Fruit fly (Drosophila melanogaster) whole organism, embryonic: ENCODE results near the gene ABCB7.
A peak's percentile ranks its signal among the peaks of the same experiment; 100 is the strongest.

Experiments used
- Ada2b ChIP-seq: fragments of 200-800 bp; sonication (Bioruptor generic); IDR thresholded peaks from 2 replicates; pipeline ENCODE4 v1.3.6; 2022; ENCODE audit warnings: missing biosample characterization, missing genetic modification characterization
- CG10209 ChIP-seq: fragments of 200-800 bp; sonication (Bioruptor generic); optimal IDR thresholded peaks from 3 replicates; lab custom pipeline; 2017; ENCODE audit warnings: missing biosample characterization, mild to moderate bottlenecking, missing genetic modification characterization, missing genetic modification reagents
- CG10979 ChIP-seq: fragments of 200-800 bp; sonication (Bioruptor generic); optimal IDR thresholded peaks from 2 replicates; lab custom pipeline; 2018; ENCODE audit warnings: missing biosample characterization, mild to moderate bottlenecking, missing genetic modification characterization, moderate library complexity
- CG11247 ChIP-seq: fragments of 200-800 bp; sonication (Bioruptor generic); IDR thresholded peaks from 2 replicates; pipeline ENCODE4 v1.3.6; 2022; ENCODE audit warnings: missing biosample characterization, missing genetic modification characterization
- CG11695 ChIP-seq: fragments of 200-800 bp; sonication (Bioruptor generic); IDR thresholded peaks from 3 replicates; pipeline ENCODE4 v1.3.6; 2022; ENCODE audit warnings: missing biosample characterization, missing genetic modification characterization
- CG12236 ChIP-seq: fragments of 200-800 bp; sonication (Bioruptor generic); optimal IDR thresholded peaks from 2 replicates; lab custom pipeline; 2016; ENCODE audit warnings: missing biosample characterization, missing genetic modification characterization
- CG12744 ChIP-seq: fragments of 200-800 bp; sonication (Bioruptor generic); optimal IDR thresholded peaks from 2 replicates; lab custom pipeline; 2016; ENCODE audit warnings: missing biosample characterization, missing genetic modification characterization
- CG14014 ChIP-seq: fragments of 200-800 bp; sonication (Bioruptor generic); IDR thresholded peaks from 2 replicates; pipeline ENCODE4 v1.3.6; 2022; ENCODE audit warnings: missing biosample characterization, missing genetic modification characterization
- CG14667 ChIP-seq: fragments of 200-800 bp; sonication (Bioruptor generic); IDR thresholded peaks from 2 replicates; pipeline ENCODE4 v1.3.6; 2022; ENCODE audit warnings: missing biosample characterization, missing genetic modification characterization
- CG14965 ChIP-seq: fragments of 200-800 bp; sonication (Bioruptor generic); optimal IDR thresholded peaks from 2 replicates; lab custom pipeline; 2016; ENCODE audit warnings: missing biosample characterization, missing genetic modification characterization, borderline replicate concordance
- CG1647 ChIP-seq: fragments of 200-800 bp; sonication (Bioruptor generic); optimal IDR thresholded peaks from 3 replicates; lab custom pipeline; 2016; ENCODE audit warnings: missing biosample characterization, missing genetic modification characterization
- CG17328 ChIP-seq: fragments of 200-800 bp; sonication (Bioruptor generic); IDR thresholded peaks from 2 replicates; pipeline ENCODE4 v1.3.6; 2022; ENCODE audit warnings: missing biosample characterization, missing genetic modification characterization
- CG17359 ChIP-seq: fragments of 200-800 bp; sonication (Bioruptor generic); optimal IDR thresholded peaks from 3 replicates; lab custom pipeline; 2018; ENCODE audit warnings: missing biosample characterization, mild to moderate bottlenecking, missing genetic modification characterization, moderate library complexity
- CG18476 ChIP-seq: fragments of 200-800 bp; sonication (Bioruptor generic); optimal IDR thresholded peaks from 2 replicates; lab custom pipeline; 2016; ENCODE audit warnings: missing biosample characterization, mild to moderate bottlenecking, missing genetic modification characterization
- CG2199 ChIP-seq: fragments of 200-800 bp; sonication (Bioruptor generic); IDR thresholded peaks from 3 replicates; pipeline ENCODE4 v1.3.6; 2022; ENCODE audit warnings: missing biosample characterization, missing genetic modification characterization
- CG2875 ChIP-seq: fragments of 200-800 bp; sonication (Bioruptor generic); optimal IDR thresholded peaks from 2 replicates; lab custom pipeline; 2017; ENCODE audit warnings: missing biosample characterization, mild to moderate bottlenecking, missing genetic modification characterization, missing genetic modification reagents
- CG4282 ChIP-seq: fragments of 200-800 bp; sonication (Bioruptor generic); optimal IDR thresholded peaks from 2 replicates; lab custom pipeline; 2016; ENCODE audit warnings: missing biosample characterization, missing genetic modification characterization
- CG6254 ChIP-seq: fragments of 200-800 bp; sonication (Bioruptor generic); optimal IDR thresholded peaks from 3 replicates; lab custom pipeline; 2017; ENCODE audit warnings: mild to moderate bottlenecking, missing biosample characterization, missing genetic modification reagents, missing genetic modification characterization
- CG6654 ChIP-seq: fragments of 200-800 bp; sonication (Bioruptor generic); optimal IDR thresholded peaks from 2 replicates; lab custom pipeline; 2017; ENCODE audit warnings: missing biosample characterization, mild to moderate bottlenecking, missing genetic modification characterization
- CG7963 ChIP-seq: fragments of 200-800 bp; sonication (Bioruptor generic); IDR thresholded peaks from 3 replicates; pipeline ENCODE4 v1.3.6; 2022; ENCODE audit warnings: missing biosample characterization, missing genetic modification characterization; ENCODE audit not compliant: partially characterized antibody
- CG9876 ChIP-seq: fragments of 200-800 bp; sonication (Bioruptor generic); optimal IDR thresholded peaks from 2 replicates; lab custom pipeline; 2016; ENCODE audit warnings: missing biosample characterization, missing genetic modification characterization
- Chrac-16 ChIP-seq: fragments of 200-800 bp; sonication (Bioruptor generic); optimal IDR thresholded peaks from 3 replicates; lab custom pipeline; 2016; ENCODE audit warnings: missing biosample characterization, missing genetic modification characterization
- Dbx ChIP-seq: fragments of 200-800 bp; sonication (Bioruptor generic); IDR thresholded peaks from 3 replicates; pipeline ENCODE4 v1.3.6; 2022; ENCODE audit warnings: missing biosample characterization, missing genetic modification characterization
- H2.0 ChIP-seq: fragments of 200-800 bp; sonication (Bioruptor generic); IDR thresholded peaks from 2 replicates; pipeline ENCODE4 v1.3.6; 2022; ENCODE audit warnings: missing biosample characterization, missing genetic modification characterization
- HmgZ ChIP-seq: fragments of 200-800 bp; sonication (Bioruptor generic); optimal IDR thresholded peaks from 2 replicates; lab custom pipeline; 2018; ENCODE audit warnings: missing biosample characterization, mild to moderate bottlenecking, missing genetic modification characterization
- Max ChIP-seq: fragments of 200-800 bp; sonication (Bioruptor generic); optimal IDR thresholded peaks from 2 replicates; lab custom pipeline; 2016; ENCODE audit warnings: missing biosample characterization, mild to moderate bottlenecking, missing genetic modification characterization
- NC2β ChIP-seq: fragments of 200-800 bp; sonication (Bioruptor generic); optimal IDR thresholded peaks from 2 replicates; lab custom pipeline; 2016; ENCODE audit warnings: missing biosample characterization, missing genetic modification characterization
- Side ChIP-seq: fragments of 200-800 bp; sonication (Bioruptor generic); optimal IDR thresholded peaks from 2 replicates; lab custom pipeline; 2016; ENCODE audit warnings: missing biosample characterization, missing genetic modification characterization
- Xrp1 ChIP-seq: fragments of 200-800 bp; sonication (Bioruptor generic); IDR thresholded peaks from 2 replicates; pipeline ENCODE4 v1.3.6; 2022; ENCODE audit warnings: missing biosample characterization, missing genetic modification characterization
- YL-1 ChIP-seq: fragments of 200-800 bp; sonication (Bioruptor generic); optimal IDR thresholded peaks from 3 replicates; lab custom pipeline; 2017; ENCODE audit warnings: missing biosample characterization, mild to moderate bottlenecking, missing genetic modification characterization
- chm ChIP-seq: fragments of 200-800 bp; sonication (Bioruptor generic); IDR thresholded peaks from 2 replicates; pipeline ENCODE4 v1.3.6; 2022; ENCODE audit warnings: missing biosample characterization, missing genetic modification characterization
- croc ChIP-seq: fragments of 200-800 bp; sonication (Bioruptor generic); conservative IDR thresholded peaks from 3 replicates; pipeline ENCODE4 v1.3.6; 2022; ENCODE audit warnings: missing biosample characterization, missing genetic modification characterization
- dmrt11E ChIP-seq: fragments of 200-800 bp; sonication (Bioruptor generic); optimal IDR thresholded peaks from 3 replicates; lab custom pipeline; 2018; ENCODE audit warnings: missing biosample characterization, mild to moderate bottlenecking, missing genetic modification characterization, moderate library complexity
- fd3F ChIP-seq: fragments of 200-800 bp; sonication (Bioruptor generic); optimal IDR thresholded peaks from 2 replicates; lab custom pipeline; 2018; ENCODE audit warnings: missing biosample characterization, mild to moderate bottlenecking, missing genetic modification characterization, moderate library complexity
- fd64A ChIP-seq: fragments of 200-800 bp; sonication (Bioruptor generic); optimal IDR thresholded peaks from 3 replicates; lab custom pipeline; 2018; ENCODE audit warnings: missing biosample characterization, mild to moderate bottlenecking, missing genetic modification characterization
- gce ChIP-seq: fragments of 200-800 bp; sonication (Bioruptor generic); IDR thresholded peaks from 3 replicates; pipeline ENCODE4 v1.3.6; 2022; ENCODE audit warnings: missing biosample characterization, missing genetic modification characterization
- her ChIP-seq: fragments of 200-800 bp; sonication (Bioruptor generic); optimal IDR thresholded peaks from 2 replicates; lab custom pipeline; 2016; ENCODE audit warnings: missing biosample characterization, missing genetic modification characterization
- jumu ChIP-seq: fragments of 200-800 bp; sonication (Bioruptor generic); optimal IDR thresholded peaks from 3 replicates; lab custom pipeline; 2016; ENCODE audit warnings: missing biosample characterization, missing genetic modification characterization
- knrl ChIP-seq: fragments of 200-800 bp; sonication (Bioruptor generic); IDR thresholded peaks from 3 replicates; pipeline ENCODE4 v1.3.6; 2022; ENCODE audit warnings: missing biosample characterization, missing genetic modification characterization; ENCODE audit not compliant: partially characterized antibody
- mld ChIP-seq: fragments of 200-800 bp; sonication (Bioruptor generic); IDR thresholded peaks from 3 replicates; pipeline ENCODE4 v1.3.6; 2022; ENCODE audit warnings: missing biosample characterization, missing genetic modification characterization; ENCODE audit not compliant: partially characterized antibody
- nerfin-2 ChIP-seq: fragments of 200-800 bp; sonication (Bioruptor generic); IDR thresholded peaks from 2 replicates; pipeline ENCODE4 v1.3.6; 2022; ENCODE audit warnings: missing biosample characterization, missing genetic modification characterization; ENCODE audit not compliant: partially characterized antibody
- prd ChIP-seq, 3 experiments: fragments of >200 bp in 2 of 3; fragments of 200-800 bp in 1 of 3; sonication (Bioruptor generic) in 1 of 3; optimal IDR thresholded peaks in 2 of 3; IDR thresholded peaks in 1 of 3; 2 replicates in 2 of 3; 3 replicates in 1 of 3; pipeline versions ENCODE4 v1.3.6 to Lab custom; 2017 to 2022; ENCODE audit warnings: missing biosample characterization in 1 of 3, missing genetic modification characterization in 1 of 3
- pros ChIP-seq: fragments of 200-800 bp; sonication (Bioruptor generic); optimal IDR thresholded peaks from 3 replicates; lab custom pipeline; 2019; ENCODE audit warnings: missing biosample characterization, mild to moderate bottlenecking, missing genetic modification characterization, moderate library complexity
- pum ChIP-seq: fragments of 200-800 bp; sonication (Bioruptor generic); optimal IDR thresholded peaks from 2 replicates; lab custom pipeline; 2016; ENCODE audit warnings: missing biosample characterization, missing genetic modification characterization
- sisA ChIP-seq: fragments of 200-800 bp; sonication (Bioruptor generic); IDR thresholded peaks from 2 replicates; pipeline ENCODE4 v1.3.6; 2022; ENCODE audit warnings: missing biosample characterization, missing genetic modification characterization
- sr ChIP-seq: fragments of 200-800 bp; sonication (Bioruptor generic); IDR thresholded peaks from 3 replicates; pipeline ENCODE4 v1.3.6; 2022; ENCODE audit warnings: missing biosample characterization, missing genetic modification characterization
- usp ChIP-seq: fragments of >200 bp; optimal IDR thresholded peaks from 2 replicates; lab custom pipeline; 2017; ENCODE audit warnings: missing biosample characterization, missing genetic modification characterization
- vfl ChIP-seq: fragments of 200-800 bp; sonication (Bioruptor generic); optimal IDR thresholded peaks from 2 replicates; lab custom pipeline; 2016; ENCODE audit warnings: missing biosample characterization, missing genetic modification characterization
- vvl ChIP-seq: fragments of 200-800 bp; sonication (Bioruptor generic); IDR thresholded peaks from 2 replicates; pipeline ENCODE4 v1.3.6; 2022; ENCODE audit warnings: missing biosample characterization, missing genetic modification characterization
- zfh2 ChIP-seq: fragments of 200-800 bp; sonication (Bioruptor generic); optimal IDR thresholded peaks from 2 replicates; lab custom pipeline; 2016; ENCODE audit warnings: missing biosample characterization, missing genetic modification characterization

The ABCB7 gene

DNA sequence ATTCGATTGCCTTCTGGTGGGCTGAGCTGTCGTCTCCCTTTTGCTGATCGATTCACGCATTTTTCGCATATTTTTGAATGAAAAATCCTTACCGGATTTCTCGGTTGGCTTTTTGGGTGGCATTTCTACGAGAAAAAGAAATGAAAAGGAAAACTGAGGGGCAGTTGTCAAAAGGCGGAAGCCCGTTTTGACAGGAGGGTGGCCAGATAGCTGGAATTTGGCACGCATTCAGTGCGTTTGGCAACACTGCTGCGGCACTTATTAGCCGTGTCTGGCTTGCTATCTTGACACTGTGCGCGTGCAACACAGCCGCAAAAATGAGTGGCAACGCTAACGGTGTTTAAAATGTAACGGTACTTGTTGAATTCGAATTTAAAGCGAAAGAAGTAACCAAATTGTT lies 50.3 kb downstream of the ABCB7 start, which contains the start of gene RpL23A (continued):
- TF ChIP-seq her = peak; percentile 96
- TF ChIP-seq sisA (GFP tag; lab: Robert Waterston, UW) = peak; percentile 94
- peak; percentile 83 for TF ChIP-seq CG6654 (GFP tag; lab: Kevin White, UChicago)
- TF ChIP-seq CG11695 (GFP tag; lab: Robert Waterston, UW) = peak; percentile 88
- peak; percentile 37; the same call in 1 of the 2 replicates for TF ChIP-seq nerfin-2 (GFP tag; lab: Robert Waterston, UW)
- peak; percentile 96 for TF ChIP-seq jumu (GFP tag; lab: Kevin White, UChicago)
- TF ChIP-seq CG11247 (GFP tag; lab: Robert Waterston, UW) = peak; percentile 97
- peak; percentile 98 for TF ChIP-seq Dbx
- peak; percentile 89 for TF ChIP-seq Chrac-16 (GFP tag; lab: Kevin White, UChicago)
- peak; percentile 97 for TF ChIP-seq CG10209 (GFP tag; lab: Kevin White, UChicago)
- TF ChIP-seq CG12236 = peak; percentile 89
- no peak for TF ChIP-seq usp (GFP tag; lab: Kevin White, UChicago)
- peak; percentile 97 for TF ChIP-seq chm (GFP tag; lab: Robert Waterston, UW)
- peak; percentile 92 for TF ChIP-seq sr (GFP tag; lab: Robert Waterston, UW)
- TF ChIP-seq Xrp1 (GFP tag; lab: Robert Waterston, UW) = peak; percentile 78
- TF ChIP-seq CG7963 (GFP tag; lab: Robert Waterston, UW) = 0 out of 3 replicates have a peak, but pooled peaks have one; percentile 33
- peak; percentile 87 for TF ChIP-seq fd3F (GFP tag; lab: Kevin White, UChicago)
- TF ChIP-seq CG14667 (GFP tag; lab: Robert Waterston, UW) = peak; percentile 85
- peak; percentile 72 for TF ChIP-seq knrl
- TF ChIP-seq CG14014 (GFP tag; lab: Robert Waterston, UW) = peak; percentile 94
- peak; percentile 84 for TF ChIP-seq Ada2b (GFP tag; lab: Robert Waterston, UW)
- peak; percentile 97 for TF ChIP-seq zfh2 (GFP tag; lab: Kevin White, UChicago)
- peak; percentile 91 for TF ChIP-seq fd64A (GFP tag; lab: Kevin White, UChicago)
- TF ChIP-seq croc (GFP tag; lab: Robert Waterston, UW) = peak; percentile 85
- TF ChIP-seq HmgZ (tag; lab: Kevin White, UChicago) = peak; percentile 98
- TF ChIP-seq vvl (GFP tag; lab: Robert Waterston, UW) = peak; percentile 97
- peak; percentile 97 for TF ChIP-seq CG1647 (GFP tag; lab: Kevin White, UChicago)
- peak; percentile 86 for TF ChIP-seq CG10979 (tag; lab: Kevin White, UChicago)
- TF ChIP-seq CG6254 (GFP tag; lab: Kevin White, UChicago) = peak; percentile 83
- peak; percentile 95 for TF ChIP-seq CG4282
- peak; percentile 95 for TF ChIP-seq CG17328
- TF ChIP-seq CG2199 (GFP tag; lab: Robert Waterston, UW) = peak; percentile 92
- TF ChIP-seq CG2875 (GFP tag; lab: Kevin White, UChicago) = peak; percentile 91
- peak; percentile 92 for TF ChIP-seq CG17359
- peak; percentile 95 for TF ChIP-seq CG12744 (GFP tag; lab: Kevin White, UChicago)
- peak; percentile 94 for TF ChIP-seq vfl (GFP tag; lab: Kevin White, UChicago)
- TF ChIP-seq H2.0 (GFP tag; lab: Robert Waterston, UW) = peak; percentile 92
- TF ChIP-seq NC2β = peak; percentile 100
- TF ChIP-seq pros (GFP tag; lab: Kevin White, UChicago) = peak; percentile 23
- peak; percentile 86 for TF ChIP-seq dmrt11E (tag; lab: Kevin White, UChicago)
- no peak for TF ChIP-seq mld
- TF ChIP-seq gce = peak; percentile 88
- peak; percentile 95 for TF ChIP-seq Max (GFP tag; lab: Kevin White, UChicago)
- TF ChIP-seq prd (optimal IDR thresholded peaks at IDR 0.05; lab: Kevin White, UChicago) = no peak
- peak; percentile 89 for TF ChIP-seq prd (GFP tag; IDR thresholded peaks at IDR 0.05; lab: Robert Waterston, UW)
- peak; percentile 98 for TF ChIP-seq YL-1 (GFP tag; lab: Kevin White, UChicago)
- TF ChIP-seq pum (GFP tag; lab: Kevin White, UChicago) = peak; percentile 95
- TF ChIP-seq Side (GFP tag; lab: Kevin White, UChicago) = peak; percentile 98
- TF ChIP-seq CG18476 (GFP tag; lab: Kevin White, UChicago) = peak; percentile 87
- TF ChIP-seq CG14965 (GFP tag; lab: Kevin White, UChicago) = peak; percentile 88
- TF ChIP-seq CG9876 (GFP tag; lab: Kevin White, UChicago) = peak; percentile 98
